Fruit fly (Drosophila melanogaster) whole organism, embryonic: ENCODE data around the gene CG13896.

Experiments
- CG1024 ChIP-seq: fragments of 200-800 bp; sonication (Bioruptor generic); IDR thresholded peaks from 2 replicates; pipeline ENCODE4 v1.3.6; 2022; ENCODE audit warnings: missing biosample characterization, missing genetic modification characterization
- CG10565 ChIP-seq: fragments of 200-800 bp; sonication (Bioruptor generic); optimal IDR thresholded peaks from 3 replicates; lab custom pipeline; 2016; ENCODE audit warnings: missing biosample characterization, mild to moderate bottlenecking, missing genetic modification characterization
- CG10979 ChIP-seq: fragments of 200-800 bp; sonication (Bioruptor generic); optimal IDR thresholded peaks from 2 replicates; lab custom pipeline; 2018; ENCODE audit warnings: missing biosample characterization, mild to moderate bottlenecking, missing genetic modification characterization, moderate library complexity
- CG11398 ChIP-seq: fragments of 200-800 bp; sonication (Bioruptor generic); optimal IDR thresholded peaks from 2 replicates; lab custom pipeline; 2016; ENCODE audit warnings: missing biosample characterization, missing genetic modification characterization
- CG11696 ChIP-seq: fragments of 200-800 bp; sonication (Bioruptor generic); IDR thresholded peaks from 2 replicates; pipeline ENCODE4 v1.3.6; 2022; ENCODE audit warnings: missing biosample characterization, missing genetic modification characterization
- CG13894 ChIP-seq: fragments of 200-800 bp; sonication (Bioruptor generic); optimal IDR thresholded peaks from 3 replicates; lab custom pipeline; 2018; ENCODE audit warnings: missing biosample characterization, mild to moderate bottlenecking, missing genetic modification characterization, moderate library complexity
- CG16863 ChIP-seq: fragments of 200-800 bp; sonication (Bioruptor generic); optimal IDR thresholded peaks from 3 replicates; lab custom pipeline; 2016; ENCODE audit warnings: missing biosample characterization, missing genetic modification characterization
- CG17186 ChIP-seq: fragments of 200-800 bp; sonication (Bioruptor generic); optimal IDR thresholded peaks from 3 replicates; lab custom pipeline; 2017; ENCODE audit warnings: missing biosample characterization, missing genetic modification reagents, missing genetic modification characterization
- CG17328 ChIP-seq: fragments of 200-800 bp; sonication (Bioruptor generic); IDR thresholded peaks from 2 replicates; pipeline ENCODE4 v1.3.6; 2022; ENCODE audit warnings: missing biosample characterization, missing genetic modification characterization
- CG2875 ChIP-seq: fragments of 200-800 bp; sonication (Bioruptor generic); optimal IDR thresholded peaks from 2 replicates; lab custom pipeline; 2017; ENCODE audit warnings: missing biosample characterization, mild to moderate bottlenecking, missing genetic modification characterization, missing genetic modification reagents
- CG3847 ChIP-seq: fragments of 200-800 bp; sonication (Bioruptor generic); IDR thresholded peaks from 2 replicates; pipeline ENCODE4 v1.3.6; 2022; ENCODE audit warnings: missing biosample characterization, missing genetic modification characterization
- CG4360 ChIP-seq: fragments of 200-800 bp; sonication (Bioruptor generic); IDR thresholded peaks from 2 replicates; pipeline ENCODE4 v1.3.6; 2022; ENCODE audit warnings: missing biosample characterization, missing genetic modification characterization
- CG5245 ChIP-seq: fragments of 200-800 bp; sonication (Bioruptor generic); optimal IDR thresholded peaks from 3 replicates; lab custom pipeline; 2016; ENCODE audit warnings: missing biosample characterization, missing genetic modification characterization
- CG6254 ChIP-seq: fragments of 200-800 bp; sonication (Bioruptor generic); optimal IDR thresholded peaks from 3 replicates; lab custom pipeline; 2017; ENCODE audit warnings: mild to moderate bottlenecking, missing biosample characterization, missing genetic modification reagents, missing genetic modification characterization
- CG6654 ChIP-seq: fragments of 200-800 bp; sonication (Bioruptor generic); optimal IDR thresholded peaks from 2 replicates; lab custom pipeline; 2017; ENCODE audit warnings: missing biosample characterization, mild to moderate bottlenecking, missing genetic modification characterization
- CG7928 ChIP-seq: fragments of 200-800 bp; sonication (Bioruptor generic); optimal IDR thresholded peaks from 2 replicates; lab custom pipeline; 2017; ENCODE audit warnings: missing biosample characterization, mild to moderate bottlenecking, missing genetic modification characterization
- CG8359 ChIP-seq: fragments of 200-800 bp; sonication (Bioruptor generic); optimal IDR thresholded peaks from 2 replicates; lab custom pipeline; 2017; ENCODE audit warnings: missing biosample characterization, mild to moderate bottlenecking, missing genetic modification characterization, borderline replicate concordance
- CG8478 ChIP-seq: fragments of >200 bp; optimal IDR thresholded peaks from 2 replicates; lab custom pipeline; 2018
- CG9215 ChIP-seq: fragments of 200-800 bp; sonication (Bioruptor generic); IDR thresholded peaks from 2 replicates; pipeline ENCODE4 v1.3.6; 2022; ENCODE audit warnings: missing biosample characterization, missing genetic modification characterization
- CG9876 ChIP-seq: fragments of 200-800 bp; sonication (Bioruptor generic); optimal IDR thresholded peaks from 2 replicates; lab custom pipeline; 2016; ENCODE audit warnings: missing biosample characterization, missing genetic modification characterization
- CHES-1-like ChIP-seq: fragments of 200-800 bp; sonication (Bioruptor generic); optimal IDR thresholded peaks from 2 replicates; lab custom pipeline; 2016; ENCODE audit warnings: missing biosample characterization, missing genetic modification characterization
- Chrac-16 ChIP-seq: fragments of 200-800 bp; sonication (Bioruptor generic); optimal IDR thresholded peaks from 3 replicates; lab custom pipeline; 2016; ENCODE audit warnings: missing biosample characterization, missing genetic modification characterization
- Deaf1 ChIP-seq: fragments of 200-800 bp; optimal IDR thresholded peaks from 3 replicates; lab custom pipeline; 2019; ENCODE audit warnings: missing biosample characterization, mild to moderate bottlenecking, missing genetic modification characterization, moderate library complexity
- Eip74EF ChIP-seq, 2 experiments: fragments of 200-800 bp in 1 of 2; fragments of >200 bp in 1 of 2; sonication (Bioruptor generic) in 1 of 2; optimal IDR thresholded peaks; 2 replicates each; lab custom pipeline; 2017 to 2019; ENCODE audit warnings: missing biosample characterization in 2 of 2, missing genetic modification characterization in 2 of 2, mild to moderate bottlenecking in 1 of 2, moderate library complexity in 1 of 2
- Gug ChIP-seq: fragments of 200-800 bp; sonication (Bioruptor generic); IDR thresholded peaks from 4 replicates; pipeline ENCODE4 v1.3.6; 2022; ENCODE audit warnings: missing biosample characterization, missing genetic modification characterization
- H2.0 ChIP-seq: fragments of 200-800 bp; sonication (Bioruptor generic); IDR thresholded peaks from 2 replicates; pipeline ENCODE4 v1.3.6; 2022; ENCODE audit warnings: missing biosample characterization, missing genetic modification characterization
- Hey ChIP-seq: fragments of 200-800 bp; sonication (Bioruptor generic); optimal IDR thresholded peaks from 3 replicates; lab custom pipeline; 2018; ENCODE audit warnings: missing biosample characterization, mild to moderate bottlenecking, missing genetic modification characterization
- Hr51 ChIP-seq, 2 experiments: fragments of 200-800 bp; sonication (Bioruptor generic); optimal IDR thresholded peaks; 2 replicates in 1 of 2; 3 replicates in 1 of 2; lab custom pipeline; 2016 to 2018; ENCODE audit warnings: missing biosample characterization in 2 of 2, missing genetic modification characterization in 2 of 2, mild to moderate bottlenecking in 1 of 2, moderate library complexity in 1 of 2
- MBD-R2 ChIP-seq: fragments of 200-800 bp; sonication (Bioruptor generic); IDR thresholded peaks from 2 replicates; pipeline ENCODE4 v1.3.6; 2022; ENCODE audit warnings: missing biosample characterization, missing genetic modification characterization
- Oli ChIP-seq: fragments of 200-800 bp; sonication (Bioruptor generic); optimal IDR thresholded peaks from 2 replicates; lab custom pipeline; 2018; ENCODE audit warnings: missing biosample characterization, mild to moderate bottlenecking, missing genetic modification characterization, moderate library complexity
- Scr ChIP-seq: fragments of 200-800 bp; sonication (Bioruptor generic); IDR thresholded peaks from 2 replicates; pipeline ENCODE4 v1.3.6; 2022; ENCODE audit warnings: missing biosample characterization, missing genetic modification characterization; ENCODE audit not compliant: partially characterized antibody
- YL-1 ChIP-seq: fragments of 200-800 bp; sonication (Bioruptor generic); optimal IDR thresholded peaks from 3 replicates; lab custom pipeline; 2017; ENCODE audit warnings: missing biosample characterization, mild to moderate bottlenecking, missing genetic modification characterization
- bcd ChIP-seq: fragments of 200-800 bp; sonication (Bioruptor generic); optimal IDR thresholded peaks from 2 replicates; lab custom pipeline; 2017; ENCODE audit warnings: missing biosample characterization, mild to moderate bottlenecking, missing genetic modification characterization
- bigmax ChIP-seq: fragments of 200-800 bp; sonication (Bioruptor generic); optimal IDR thresholded peaks from 2 replicates; lab custom pipeline; 2018; ENCODE audit warnings: missing biosample characterization, mild to moderate bottlenecking, missing genetic modification characterization
- crp ChIP-seq, 2 experiments: fragments of 200-800 bp; sonication (Bioruptor generic); optimal IDR thresholded peaks; 2 replicates in 1 of 2; 3 replicates in 1 of 2; lab custom pipeline; 2017; ENCODE audit warnings: missing biosample characterization in 2 of 2, missing genetic modification characterization in 2 of 2, mild to moderate bottlenecking in 1 of 2, moderate library complexity in 1 of 2
- emc ChIP-seq: fragments of 200-800 bp; sonication (Bioruptor generic); optimal IDR thresholded peaks from 2 replicates; lab custom pipeline; 2016; ENCODE audit warnings: missing biosample characterization, missing genetic modification characterization
- hkb ChIP-seq, 2 experiments: fragments of 200-800 bp in 1 of 2; fragments of >200 bp in 1 of 2; sonication (Bioruptor generic) in 1 of 2; IDR thresholded peaks in 1 of 2; optimal IDR thresholded peaks in 1 of 2; 2 replicates each; pipeline versions ENCODE4 v1.3.6 to Lab custom; 2017 to 2022; ENCODE audit warnings: missing biosample characterization in 1 of 2, missing genetic modification characterization in 1 of 2
- jumu ChIP-seq: fragments of 200-800 bp; sonication (Bioruptor generic); optimal IDR thresholded peaks from 3 replicates; lab custom pipeline; 2016; ENCODE audit warnings: missing biosample characterization, missing genetic modification characterization
- nmo ChIP-seq: fragments of 200-800 bp; sonication (Bioruptor generic); optimal IDR thresholded peaks from 2 replicates; lab custom pipeline; 2018; ENCODE audit warnings: missing biosample characterization, mild to moderate bottlenecking, missing genetic modification characterization, moderate library complexity
- onecut ChIP-seq: fragments of 200-800 bp; sonication (Bioruptor generic); IDR thresholded peaks from 2 replicates; pipeline ENCODE4 v1.3.6; 2022; ENCODE audit warnings: missing biosample characterization, missing genetic modification characterization
- pros ChIP-seq: fragments of 200-800 bp; sonication (Bioruptor generic); optimal IDR thresholded peaks from 3 replicates; lab custom pipeline; 2019; ENCODE audit warnings: missing biosample characterization, mild to moderate bottlenecking, missing genetic modification characterization, moderate library complexity
- ro ChIP-seq: fragments of 200-800 bp; sonication (Bioruptor generic); IDR thresholded peaks from 2 replicates; pipeline ENCODE4 v1.3.6; 2022; ENCODE audit warnings: missing biosample characterization, missing genetic modification characterization
- row ChIP-seq: fragments of 200-800 bp; sonication (Bioruptor generic); IDR thresholded peaks from 3 replicates; pipeline ENCODE4 v1.3.6; 2022; ENCODE audit warnings: missing biosample characterization, missing genetic modification characterization
- sd ChIP-seq: fragments of 200-800 bp; sonication (Bioruptor generic); optimal IDR thresholded peaks from 3 replicates; lab custom pipeline; 2018; ENCODE audit warnings: missing biosample characterization, mild to moderate bottlenecking, missing genetic modification characterization, moderate library complexity
- sob ChIP-seq: fragments of 200-800 bp; sonication (Bioruptor generic); IDR thresholded peaks from 2 replicates; pipeline ENCODE4 v1.3.6; 2022; ENCODE audit warnings: missing biosample characterization, missing genetic modification characterization
- sr ChIP-seq: fragments of 200-800 bp; sonication (Bioruptor generic); IDR thresholded peaks from 3 replicates; pipeline ENCODE4 v1.3.6; 2022; ENCODE audit warnings: missing biosample characterization, missing genetic modification characterization
- trem ChIP-seq: fragments of 200-800 bp; optimal IDR thresholded peaks from 3 replicates; lab custom pipeline; 2019; ENCODE audit warnings: missing biosample characterization, mild to moderate bottlenecking, missing genetic modification characterization, moderate library complexity
- vnd ChIP-seq: fragments of 200-800 bp; sonication (Bioruptor generic); IDR thresholded peaks from 3 replicates; pipeline ENCODE4 v1.3.6; 2022; ENCODE audit warnings: missing biosample characterization, missing genetic modification characterization; ENCODE audit not compliant: partially characterized antibody
- z ChIP-seq: fragments of 200-800 bp; sonication (Bioruptor generic); IDR thresholded peaks from 3 replicates; pipeline ENCODE4 v1.3.6; 2022; ENCODE audit warnings: missing biosample characterization, missing genetic modification characterization

Gene CG13896

DNA sequence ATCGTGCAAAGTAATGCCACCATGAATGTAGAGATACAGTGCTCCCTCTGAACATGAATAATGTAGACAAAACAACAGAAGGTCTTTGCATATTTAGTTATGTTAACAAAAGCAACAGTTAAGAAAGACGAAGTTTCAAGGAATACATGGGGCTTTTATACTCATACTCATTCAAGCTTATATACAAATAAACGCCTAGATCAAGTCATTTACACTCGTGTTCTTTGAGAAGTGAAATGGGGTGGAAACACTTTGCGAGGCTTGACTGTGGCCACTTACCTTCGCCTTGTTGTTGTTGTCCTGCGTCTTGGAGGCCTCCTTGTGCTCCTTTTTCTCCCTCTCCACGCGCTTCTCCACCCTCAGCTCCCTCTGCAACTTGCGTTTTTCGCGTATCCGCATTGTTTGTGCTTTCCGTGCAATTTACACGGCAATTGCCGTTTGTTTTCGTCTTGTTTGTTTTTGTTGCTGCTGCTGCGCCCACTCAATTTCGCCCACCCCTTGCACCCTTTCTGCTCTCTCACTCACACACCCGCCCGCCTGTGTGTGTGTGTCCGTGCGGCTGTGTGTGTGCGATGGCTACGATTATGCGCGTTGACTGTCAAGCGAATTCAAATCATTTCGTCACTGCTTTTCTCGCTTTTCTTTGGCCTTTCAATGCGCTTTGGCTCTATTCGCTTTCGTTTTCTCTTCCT, 26.8 kb downstream of the CG13896 start (continued):
- no peak for TF ChIP-seq CHES-1-like
- TF ChIP-seq nmo, result no peak
- TF ChIP-seq CG9215 (GFP tag; lab: Robert Waterston, UW), result no peak
- no peak for TF ChIP-seq CG7928 (GFP tag; lab: Kevin White, UChicago)
- TF ChIP-seq CG11398, result no peak
- no peak for TF ChIP-seq hkb (optimal IDR thresholded peaks at IDR 0.05; lab: Kevin White, UChicago)
- TF ChIP-seq hkb (GFP tag; IDR thresholded peaks at IDR 0.05; lab: Robert Waterston, UW), result no peak; the same call in 1 of the 2 replicates
- no peak for TF ChIP-seq sd (tag; lab: Kevin White, UChicago)
- no peak for TF ChIP-seq CG10565 (GFP tag; lab: Kevin White, UChicago)
- TF ChIP-seq CG16863, result no peak
- peak; percentile 42 for TF ChIP-seq CG13894
- TF ChIP-seq z, result peak; percentile 24; the same call in 1 of the 3 replicates
- peak; percentile 87 for TF ChIP-seq CG4360 (GFP tag; lab: Robert Waterston, UW)
- no peak for TF ChIP-seq Oli
- TF ChIP-seq CG1024, result no peak
- TF ChIP-seq CG6654 (GFP tag; lab: Kevin White, UChicago), result no peak
- TF ChIP-seq CG3847 (GFP tag; lab: Robert Waterston, UW), result no peak; the same call in 1 of the 2 replicates
- TF ChIP-seq Eip74EF (GFP tag; optimal IDR thresholded peaks at IDR 0.05; lab: Kevin White, UChicago), result no peak
- TF ChIP-seq row, result peak; percentile 63
- TF ChIP-seq CG2875, result no peak
- TF ChIP-seq jumu (GFP tag; lab: Kevin White, UChicago), result no peak
- TF ChIP-seq H2.0 (GFP tag; lab: Robert Waterston, UW), result no peak
- no peak for TF ChIP-seq MBD-R2 (GFP tag; lab: Robert Waterston, UW)
- TF ChIP-seq CG17328 (GFP tag; lab: Robert Waterston, UW), result peak; percentile 13; the same call in 1 of the 2 replicates
- no peak for TF ChIP-seq vnd (GFP tag; lab: Robert Waterston, UW)
- TF ChIP-seq CG10979, result no peak
- no peak for TF ChIP-seq CG9876 (GFP tag; lab: Kevin White, UChicago)
- TF ChIP-seq sob (GFP tag; lab: Robert Waterston, UW), result no peak
- TF ChIP-seq crp (GFP tag; optimal IDR thresholded peaks at IDR 0.05; lab: Kevin White, UChicago), result no peak
- TF ChIP-seq CG6254 (GFP tag; lab: Kevin White, UChicago), result no peak
- TF ChIP-seq onecut, result no peak
- no peak for TF ChIP-seq bcd (GFP tag; lab: Kevin White, UChicago)
- TF ChIP-seq CG8359 (GFP tag; lab: Kevin White, UChicago), result no peak
- TF ChIP-seq pros (GFP tag; lab: Kevin White, UChicago), result peak; percentile 47
- no peak for TF ChIP-seq emc (GFP tag; lab: Kevin White, UChicago)
- TF ChIP-seq Hey (tag; lab: Kevin White, UChicago), result no peak
- TF ChIP-seq ro, result no peak
- no peak for TF ChIP-seq Scr (GFP tag; lab: Robert Waterston, UW)
- TF ChIP-seq YL-1 (GFP tag; lab: Kevin White, UChicago), result no peak
- TF ChIP-seq trem (tag; lab: Kevin White, UChicago), result no peak
- TF ChIP-seq Gug (GFP tag; lab: Robert Waterston, UW), result no peak
- TF ChIP-seq Hr51 (GFP tag; optimal IDR thresholded peaks at IDR 0.05; lab: Kevin White, UChicago), result no peak
- peak; percentile 88 for TF ChIP-seq CG8478 (lab: Kevin White, UChicago)
- TF ChIP-seq CG5245 (GFP tag; lab: Kevin White, UChicago), result no peak
- no peak for TF ChIP-seq Chrac-16
- no peak for TF ChIP-seq CG17186
- peak; percentile 90 for TF ChIP-seq sr (GFP tag; lab: Robert Waterston, UW)
- TF ChIP-seq bigmax (GFP tag; lab: Kevin White, UChicago), result no peak
- no peak for TF ChIP-seq CG11696 (GFP tag; lab: Robert Waterston, UW)
- TF ChIP-seq Deaf1 (tag; lab: Kevin White, UChicago), result no peak
